Worm (Caenorhabditis elegans): Measurements from ENCODE around the gene nhr-275.
"Not testable (repeated sequence)": the region's sequence is repeated elsewhere in the genome, so short reads cannot be mapped to it uniquely, and the experiment has no call there.

The nhr-275 gene

DNA sequence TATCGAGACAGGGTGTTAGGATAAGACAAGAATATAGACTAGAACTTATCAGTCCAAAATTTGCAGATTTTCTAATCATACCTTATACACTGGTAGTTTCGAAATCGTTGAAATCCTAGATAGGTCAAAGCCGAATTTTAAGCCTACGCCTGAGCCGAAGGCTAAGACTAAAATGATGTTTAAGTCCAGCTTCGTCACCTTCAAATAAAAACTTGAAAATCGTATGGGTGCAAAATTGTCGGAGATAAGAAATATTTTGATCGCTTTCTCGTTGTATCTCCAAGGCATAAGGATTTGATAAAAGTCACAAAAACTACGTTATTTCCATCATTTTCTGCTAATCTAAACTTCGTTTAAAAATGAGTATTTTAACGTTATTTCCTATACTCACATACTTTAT, 6.2 kb downstream of the nhr-275 start, which contains the start of gene F41B5.12:
Gene F41B5.12 (plus strand): TSS at position 301 of the 400 bp plus-strand sequence.
- no peak for TF ChIP-seq unc-62 (GFP tag; optimal IDR thresholded peaks at IDR 0.05)

DNA sequence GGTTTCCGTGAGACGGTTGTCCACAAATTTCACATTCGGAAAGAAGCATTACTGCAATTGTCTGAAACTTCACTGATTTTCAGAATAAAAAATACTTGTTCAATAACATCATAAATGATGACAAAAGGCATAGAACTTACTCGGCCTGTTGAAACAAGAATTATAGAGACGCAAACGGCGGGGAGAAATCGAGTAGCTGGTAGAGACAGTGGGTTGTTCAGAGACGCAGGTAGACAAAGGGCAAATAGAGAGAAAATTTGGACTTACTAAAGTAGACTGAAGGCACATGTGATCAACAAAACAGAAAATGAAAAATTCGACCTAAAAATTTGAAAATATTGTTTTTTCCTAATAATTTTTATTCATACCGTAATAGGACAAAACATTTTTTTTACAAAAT, 7.1 kb downstream of the nhr-275 start, which contains the start of gene nhr-182:
Gene nhr-182 (minus strand): TSS at position 178 of the 400 bp plus-strand sequence.
- TF ChIP-seq unc-62 (GFP tag; optimal IDR thresholded peaks at IDR 0.05) = no peak

DNA sequence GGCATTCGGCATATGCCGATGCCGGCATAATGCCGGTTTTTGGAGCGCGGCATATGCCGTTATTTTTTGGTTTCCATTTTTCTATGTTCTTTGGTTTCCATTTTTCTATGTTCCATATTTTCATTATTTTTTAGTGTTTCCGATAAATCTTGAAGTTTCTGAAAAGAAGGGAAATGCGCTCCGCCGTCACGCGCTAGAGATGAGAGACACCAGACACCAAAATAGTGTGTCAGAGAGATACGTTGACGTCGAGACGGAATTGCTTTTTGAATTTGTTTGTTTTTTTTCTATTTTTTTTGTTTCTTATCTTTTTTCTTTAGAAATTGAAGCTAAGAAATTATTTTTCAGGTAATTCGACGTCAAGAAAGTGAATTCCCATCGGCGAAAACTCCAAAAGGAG, 11.7 kb downstream of the nhr-275 start, which contains the start of gene F41B5.1:
Gene F41B5.1 (plus strand): TSS at position 343 of the 400 bp plus-strand sequence.
- not testable (repeated sequence) for TF ChIP-seq unc-62 (GFP tag; optimal IDR thresholded peaks at IDR 0.05)

- no peak for TF ChIP-seq unc-62 (GFP tag; optimal IDR thresholded peaks at IDR 0.05)
Measured at ce11 chrV:2254553-2255124, 12.2 kb downstream of the nhr-275 start, which contains the start of gene str-253. TSS of gene str-253 (minus strand) at chrV:2254603.

DNA sequence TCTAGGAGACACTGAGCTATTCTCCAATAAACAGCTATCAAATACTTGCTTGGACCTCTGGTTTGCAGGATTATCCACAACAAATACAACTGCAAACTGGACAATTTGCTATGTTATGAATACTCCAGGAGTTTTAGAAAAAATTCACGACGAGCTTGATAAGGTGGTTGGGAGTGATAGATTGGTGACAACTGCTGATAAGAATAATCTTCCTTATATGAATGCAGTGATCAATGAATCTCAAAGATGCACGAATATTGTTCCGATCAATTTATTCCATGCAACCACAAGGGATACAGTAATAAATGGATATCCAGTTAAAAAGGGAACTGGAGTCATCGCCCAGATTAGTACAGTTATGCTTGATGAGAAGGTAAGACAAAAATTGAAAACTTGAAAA, 15.1 kb downstream of the nhr-275 start:
- TF ChIP-seq unc-62 (GFP tag; optimal IDR thresholded peaks at IDR 0.05) = no peak

DNA sequence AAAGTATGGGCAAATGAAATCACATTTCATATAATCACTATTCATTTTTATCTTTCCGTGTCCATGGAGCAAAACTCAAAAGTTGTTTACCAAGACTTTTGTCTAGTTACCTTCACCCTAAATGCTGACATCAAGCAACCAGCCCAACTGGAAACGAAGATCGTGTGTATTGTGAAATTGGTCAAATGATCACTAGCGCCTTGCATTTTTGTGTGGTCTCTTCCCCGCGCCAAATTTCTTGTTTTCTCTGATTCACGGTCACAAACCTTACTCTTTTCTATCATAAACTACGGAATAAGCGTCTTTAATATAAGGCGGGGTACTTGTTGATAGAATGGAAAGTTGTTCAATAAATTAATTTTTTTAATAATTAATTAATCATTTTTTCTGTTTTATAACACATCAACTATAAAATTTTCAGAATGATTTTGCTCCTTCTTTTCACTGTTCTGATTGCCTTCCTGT, 16.7 kb downstream of the nhr-275 start, which contains the start of gene cyp-33C7:
Gene cyp-33C7 (plus strand): TSS at position 415 of the 465 bp plus-strand sequence.
- no peak for TF ChIP-seq unc-62 (GFP tag; optimal IDR thresholded peaks at IDR 0.05)

ce11 chrV:2249310-2249709, 17.5 kb downstream of the nhr-275 start, which contains the start of gene cyp-33C6:
TSS of gene cyp-33C6 (minus strand) at chrV:2249410.
- TF ChIP-seq unc-62 (GFP tag; optimal IDR thresholded peaks at IDR 0.05) = no peak

- TF ChIP-seq unc-62 (GFP tag; optimal IDR thresholded peaks at IDR 0.05) = no peak
Measured at ce11 chrV:2244751-2245150, 22.1 kb downstream of the nhr-275 start, which contains the start of gene cyp-33C5. TSS of gene cyp-33C5 (plus strand) at chrV:2245004.

- TF ChIP-seq unc-62 (GFP tag; optimal IDR thresholded peaks at IDR 0.05) = no peak
Measured at ce11 chrV:2242630-2243029, 24.2 kb downstream of the nhr-275 start, which contains the start of gene cyp-33C3. TSS of gene cyp-33C3 (plus strand) at chrV:2242778.

ce11 chrV:2238012-2238411, 28.8 kb downstream of the nhr-275 start:
- TF ChIP-seq unc-62 (GFP tag; optimal IDR thresholded peaks at IDR 0.05) = no peak

- no peak for TF ChIP-seq unc-62 (GFP tag; optimal IDR thresholded peaks at IDR 0.05)
Measured at ce11 chrV:2235848-2236247, 31.0 kb downstream of the nhr-275 start, which contains the start of gene cyp-33C4. TSS of gene cyp-33C4 (plus strand) at chrV:2236140.

DNA sequence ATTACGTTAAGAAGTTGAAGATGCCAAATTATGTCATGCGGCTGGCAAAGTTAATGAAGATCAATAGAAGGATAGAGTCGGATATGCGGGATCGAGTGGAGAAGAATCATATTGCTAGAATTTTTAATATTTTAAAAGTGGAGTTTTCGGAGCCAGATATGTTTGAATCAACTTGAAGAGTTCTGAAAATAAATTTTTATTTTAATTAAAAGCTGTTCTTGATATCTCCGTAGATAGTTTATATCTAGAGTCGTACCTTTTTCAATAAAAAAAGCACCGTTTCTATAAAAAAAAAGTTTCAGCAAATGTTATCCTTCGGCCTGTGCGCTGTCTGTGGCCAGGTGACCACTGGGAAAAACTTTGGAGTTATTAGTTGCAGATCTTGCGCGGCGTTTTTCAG, 33.7 kb downstream of the nhr-275 start, which contains the start of gene nhr-96:
Gene nhr-96 (plus strand): TSS at position 301 of the 400 bp plus-strand sequence.
- TF ChIP-seq unc-62 (GFP tag; optimal IDR thresholded peaks at IDR 0.05) = no peak

- TF ChIP-seq unc-62 (GFP tag; optimal IDR thresholded peaks at IDR 0.05) = no peak
Measured at ce11 chrV:2230912-2231311, 35.9 kb downstream of the nhr-275 start, which contains the start of gene nhr-134. TSS of gene nhr-134 (plus strand) at chrV:2231223.

DNA sequence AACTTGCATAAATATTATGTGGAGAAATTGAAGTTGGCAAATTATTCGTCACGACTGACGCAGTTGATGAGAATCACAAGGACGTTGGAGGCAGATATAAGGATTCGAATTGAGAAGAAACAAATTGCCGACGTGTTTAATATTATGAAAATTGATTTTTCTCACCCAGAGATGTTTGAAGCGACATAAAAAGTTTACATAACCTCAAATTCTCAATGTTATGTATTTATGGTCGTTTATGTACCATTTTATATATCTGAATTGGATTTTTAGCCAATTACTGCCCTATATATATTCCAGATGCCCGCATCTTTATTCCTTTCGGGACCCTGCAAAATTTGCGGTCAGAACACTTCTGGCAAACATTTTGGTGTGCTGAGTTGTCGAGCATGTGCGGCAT, 38.1 kb downstream of the nhr-275 start, which contains the start of gene nhr-126:
Gene nhr-126 (plus strand): TSS at position 301 of the 400 bp plus-strand sequence.
- no peak for TF ChIP-seq unc-62 (GFP tag; optimal IDR thresholded peaks at IDR 0.05)

DNA sequence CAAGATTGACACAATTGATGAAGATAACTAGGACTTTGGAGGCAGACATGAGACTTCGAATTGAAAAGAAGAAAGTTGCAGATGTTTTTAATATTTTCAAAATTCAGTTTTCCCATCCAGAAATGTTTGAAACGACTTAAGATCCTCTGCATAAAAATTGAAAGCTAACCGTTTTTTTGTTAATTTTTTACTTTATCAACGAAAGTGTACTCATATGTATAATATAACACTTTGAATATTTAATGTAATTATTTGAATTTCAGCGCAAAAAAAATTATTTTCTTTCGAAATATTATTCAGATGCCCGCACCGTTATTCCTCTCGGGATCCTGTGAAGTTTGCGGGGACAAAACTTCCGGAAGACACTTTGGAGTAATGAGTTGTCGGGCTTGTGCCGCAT, 40.0 kb downstream of the nhr-275 start, which contains the start of gene nhr-18:
Gene nhr-18 (plus strand): TSS at position 301 of the 400 bp plus-strand sequence.
- TF ChIP-seq unc-62 (GFP tag; optimal IDR thresholded peaks at IDR 0.05) = no peak

DNA sequence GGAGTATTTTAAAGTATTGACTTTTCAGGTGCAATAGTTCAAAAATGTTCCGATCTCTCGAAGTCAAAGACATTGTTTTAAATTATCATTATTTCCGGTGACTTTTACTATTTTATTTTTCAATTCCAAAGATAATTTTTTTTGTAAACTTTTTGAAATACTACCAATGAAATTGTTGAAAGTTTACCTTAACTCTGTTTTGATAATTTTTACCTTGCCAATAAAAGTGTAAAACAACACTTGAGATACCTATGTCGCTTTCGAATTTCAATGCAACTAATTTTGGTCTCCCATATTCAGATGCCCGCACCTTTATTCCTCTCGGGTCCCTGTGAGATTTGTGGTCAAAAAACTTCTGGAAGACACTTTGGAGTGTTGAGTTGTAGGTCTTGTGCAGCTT, 41.7 kb downstream of the nhr-275 start, which contains the start of gene nhr-103:
Gene nhr-103 (plus strand): TSS at position 301 of the 400 bp plus-strand sequence.
- TF ChIP-seq unc-62 (GFP tag; optimal IDR thresholded peaks at IDR 0.05) = no peak

ce11 chrV:2221764-2222163, 45.1 kb downstream of the nhr-275 start, which contains the start of gene nhr-128:
TSS of gene nhr-128 (plus strand) at chrV:2222064.
- no peak for TF ChIP-seq unc-62 (GFP tag; optimal IDR thresholded peaks at IDR 0.05)

Data from whole organism, dauer.